Fruit fly (Drosophila melanogaster): ENCODE results near the gene CG33267.

DNA sequence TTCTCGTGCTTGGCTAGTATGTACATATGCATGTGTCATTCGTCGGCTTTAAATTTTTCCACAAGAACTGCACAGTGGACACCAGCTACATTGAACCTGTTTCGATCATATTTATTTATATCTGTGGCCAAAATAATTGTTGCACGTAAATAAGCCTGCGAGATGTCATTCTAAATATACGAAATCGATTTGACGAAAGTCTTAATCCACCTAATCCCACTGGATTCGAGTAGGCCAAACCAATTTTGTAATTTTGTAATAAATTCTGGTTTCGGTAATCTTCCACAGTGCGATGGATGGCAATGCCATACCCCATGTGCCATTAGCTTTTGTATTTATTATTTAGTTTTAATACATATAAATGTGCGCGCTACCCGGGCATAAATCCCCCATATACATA, 21.3 kb upstream of the CG33267 start:
- TF ChIP-seq pan (optimal IDR thresholded peaks at IDR 0.05) (no peak), psq (optimal IDR thresholded peaks at IDR 0.05) (no peak), CG8478 (optimal IDR thresholded peaks at IDR 0.05) (no peak), Dll (optimal IDR thresholded peaks at IDR 0.05) (no peak), usp (GFP tag; optimal IDR thresholded peaks at IDR 0.05) (no peak)

All from whole organism.